Worm (Caenorhabditis elegans) whole organism, young adult: ENCODE data around the gene dss-1.

ENCODE experiments used
- egrh-3 ChIP-seq: fragments of 200-800 bp; sonication (Bioruptor generic); IDR thresholded peaks from 2 replicates; pipeline ENCODE4 v1.3.6; 2022; ENCODE audit warnings: missing genetic modification reagents, missing genetic modification characterization, missing compliant biosample characterization
- sptf-2 ChIP-seq: fragments of 200-800 bp; sonication (Bioruptor generic); optimal IDR thresholded peaks from 2 replicates; lab custom pipeline; 2018; ENCODE audit warnings: mild to moderate bottlenecking, missing genetic modification characterization, missing compliant biosample characterization
- zfh-2 ChIP-seq: fragments of 200-800 bp; sonication (Bioruptor generic); conservative IDR thresholded peaks from 2 replicates; pipeline ENCODE4 v1.3.6; 2022; ENCODE audit warnings: missing genetic modification reagents, missing genetic modification characterization, missing compliant biosample characterization

dss-1 gene

DNA sequence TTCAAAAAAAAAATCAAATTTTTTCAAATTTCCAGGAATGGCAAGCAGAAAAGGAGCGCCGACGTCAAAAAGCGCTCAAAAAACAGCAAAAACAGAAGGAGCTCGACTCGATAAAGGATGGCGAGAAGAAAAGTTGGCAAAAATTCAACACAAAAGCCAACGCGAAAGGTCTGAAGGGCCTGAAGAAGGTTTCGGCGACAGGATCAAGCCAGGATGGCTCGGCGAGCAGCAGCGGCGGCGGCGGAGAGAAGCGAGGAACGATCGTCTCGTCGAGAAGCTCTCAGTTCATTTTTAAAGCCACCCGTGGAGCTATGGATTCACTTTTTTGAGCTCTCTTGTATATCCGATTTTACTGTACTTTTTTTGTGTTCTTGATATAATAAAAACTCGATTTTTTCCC is 51.3 kb downstream of the dss-1 start:
- peak; percentile 70 for TF ChIP-seq zfh-2 (GFP tag; lab: Robert Waterston, UW)
- no peak for TF ChIP-seq sptf-2
- peak; percentile 9; the same call in 1 of the 2 replicates for TF ChIP-seq egrh-3
- TF ChIP-seq, all 124 proteins: peak for 2
